Worm (Caenorhabditis elegans): ENCODE data around the gene spp-13.

The spp-13 gene

DNA sequence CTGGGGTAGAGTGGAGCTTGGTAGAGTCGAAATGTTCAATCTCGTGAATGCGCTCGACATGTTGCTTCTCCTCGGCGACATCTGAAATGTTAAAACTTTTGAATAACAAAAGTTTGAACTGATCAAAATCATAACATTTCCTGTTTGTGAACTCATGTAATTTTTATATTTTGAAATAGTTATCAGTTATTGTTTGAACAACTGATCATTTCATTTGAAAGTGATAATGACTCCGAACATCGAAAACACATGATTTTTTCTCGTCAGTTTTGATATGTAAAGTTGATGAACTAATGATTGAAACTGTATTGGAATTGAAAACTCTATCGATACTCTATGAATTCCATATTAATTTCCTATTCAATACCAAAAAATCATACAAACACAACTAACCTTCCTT is 4.9 kb upstream of the spp-13 start:
- TF ChIP-seq gei-17 (GFP tag; optimal IDR thresholded peaks at IDR 0.05) (no peak), madf-6 (GFP tag; IDR thresholded peaks at IDR 0.05) (no peak), ztf-26 (tag; optimal IDR thresholded peaks at IDR 0.05) (no peak), nhr-80 (tag; optimal IDR thresholded peaks at IDR 0.05) (peak; percentile 18), lsy-27 (tag; optimal IDR thresholded peaks at IDR 0.05; ENCODE audit: borderline replicate concordance, insufficient read depth) (no peak), let-607 (tag; optimal IDR thresholded peaks at IDR 0.05) (no peak), Y67H2A.10 (GFP tag; conservative IDR thresholded peaks at IDR 0.05) (no peak), pha-4 (tag; optimal IDR thresholded peaks at IDR 0.05) (no peak), mcd-1 (GFP tag; IDR thresholded peaks at IDR 0.05) (no peak), Y53F4B.3 (GFP tag; IDR thresholded peaks at IDR 0.05) (no peak), bed-1 (GFP tag; IDR thresholded peaks at IDR 0.05) (no peak), tbx-9 (tag; optimal IDR thresholded peaks at IDR 0.05; ENCODE audit: borderline replicate concordance) (no peak), nhr-179 (tag; optimal IDR thresholded peaks at IDR 0.05) (no peak), somi-1 (GFP tag; optimal IDR thresholded peaks at IDR 0.05) (no peak), nhr-90 (tag; optimal IDR thresholded peaks at IDR 0.05) (no peak), cebp-2 (GFP tag; IDR thresholded peaks at IDR 0.05) (no peak), cebp-1 (GFP tag; IDR thresholded peaks at IDR 0.05) (no peak), cebp-1 (tag; optimal IDR thresholded peaks at IDR 0.05) (peak; percentile 12), snpc-1.1 (tag; optimal IDR thresholded peaks at IDR 0.05; ENCODE audit: insufficient read depth) (no peak)

DNA sequence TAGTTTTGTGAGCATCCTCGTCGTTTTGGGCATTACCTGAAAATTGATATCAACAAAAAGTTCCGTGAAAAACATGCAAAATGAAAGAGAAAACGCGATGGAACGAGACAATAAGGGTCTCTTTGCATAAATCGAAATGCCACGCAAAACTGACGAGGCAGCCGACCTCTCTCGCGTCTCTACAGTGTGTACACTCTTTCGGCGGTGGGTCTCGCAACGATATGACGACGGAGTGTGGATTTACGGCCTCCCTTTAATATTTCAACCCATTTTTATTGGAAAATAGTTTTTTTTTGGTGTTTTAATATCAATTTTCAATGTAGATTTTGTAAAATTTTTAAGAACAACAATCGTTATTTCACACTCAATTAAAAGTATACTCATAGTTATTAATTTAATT is 3.7 kb upstream of the spp-13 start, which contains the start of gene tag-123:
Gene tag-123, minus strand, starts transcription at position 36 of the 400 bp plus-strand sequence.
- TF ChIP-seq aptf-3 (GFP tag; IDR thresholded peaks at IDR 0.05): no peak
- TF ChIP-seq nfya-2 (GFP tag; IDR thresholded peaks at IDR 0.05): no peak
- TF ChIP-seq snpc-4 (GFP tag; optimal IDR thresholded peaks at IDR 0.05): no peak
- TF ChIP-seq snpc-4 (tag; optimal IDR thresholded peaks at IDR 0.05): peak in 2 of 4 experiments; percentile 7 to 13
- TF ChIP-seq zim-3 (tag; optimal IDR thresholded peaks at IDR 0.05): no peak
- TF ChIP-seq attf-5 (GFP tag; optimal IDR thresholded peaks at IDR 0.05): peak; percentile 4
- TF ChIP-seq ztf-26 (tag; optimal IDR thresholded peaks at IDR 0.05): no peak
- TF ChIP-seq B0336.3 (GFP tag; IDR thresholded peaks at IDR 0.05): no peak
- TF ChIP-seq F33H1.4 (GFP tag; IDR thresholded peaks at IDR 0.05): peak; percentile 72
- peak; percentile 31; the same call in 1 of the 2 replicates for TF ChIP-seq zfh-2 (GFP tag; conservative IDR thresholded peaks at IDR 0.05)
- no peak for TF ChIP-seq snpc-1.1 (tag; optimal IDR thresholded peaks at IDR 0.05; ENCODE audit: insufficient read depth)
- TF ChIP-seq athp-1 (tag; optimal IDR thresholded peaks at IDR 0.05): no peak
- TF ChIP-seq akir-1 (GFP tag; optimal IDR thresholded peaks at IDR 0.05): no peak
- no peak for TF ChIP-seq F37B4.10 (GFP tag; IDR thresholded peaks at IDR 0.05)
- peak; percentile 14 for TF ChIP-seq lin-40 (tag; optimal IDR thresholded peaks at IDR 0.05)
- no peak for TF ChIP-seq somi-1 (GFP tag; optimal IDR thresholded peaks at IDR 0.05)
- peak; percentile 66; the same call in 1 of the 2 replicates for TF ChIP-seq hmg-1.2 (GFP tag; IDR thresholded peaks at IDR 0.05)
- TF ChIP-seq Y53F4B.3 (GFP tag; IDR thresholded peaks at IDR 0.05): no peak
- no peak for TF ChIP-seq cebp-1 (GFP tag; IDR thresholded peaks at IDR 0.05)
- TF ChIP-seq cebp-1 (tag; optimal IDR thresholded peaks at IDR 0.05): peak; percentile 57
- TF ChIP-seq lir-1 (GFP tag; conservative IDR thresholded peaks at IDR 0.05): no peak
- no peak for TF ChIP-seq ama-1 (optimal IDR thresholded peaks at IDR 0.05)
- TF ChIP-seq ama-1 (GFP tag; optimal IDR thresholded peaks at IDR 0.05): no peak
- no peak for TF ChIP-seq K11D2.4 (GFP tag; IDR thresholded peaks at IDR 0.05)
- no peak for TF ChIP-seq unc-130 (GFP tag; optimal IDR thresholded peaks at IDR 0.05)
- TF ChIP-seq ZK185.1 (tag; optimal IDR thresholded peaks at IDR 0.05; ENCODE audit: poor library complexity, severe bottlenecking): peak; percentile 16
- TF ChIP-seq F10E7.11 (tag; optimal IDR thresholded peaks at IDR 0.05): no peak
- no peak for TF ChIP-seq F39B2.1 (GFP tag; IDR thresholded peaks at IDR 0.05)
- TF ChIP-seq egl-44 (GFP tag; IDR thresholded peaks at IDR 0.05): no peak
- TF ChIP-seq ztf-22 (GFP tag; optimal IDR thresholded peaks at IDR 0.05): no peak
- no peak for TF ChIP-seq mes-4 (tag; optimal IDR thresholded peaks at IDR 0.05)
